Worm (Caenorhabditis elegans) whole organism, L3 larva: ENCODE data around the gene rbm-42.

Experiments used
- ama-1 ChIP-seq: fragments of 150-350 bp; optimal IDR thresholded peaks from 2 replicates; lab custom pipeline; 2018
- egl-27 ChIP-seq: sonication (generic microtip); optimal IDR thresholded peaks from 4 replicates; lab custom pipeline; 2017; ENCODE audit warnings: missing biosample characterization, missing genetic modification reagents, missing genetic modification characterization
- egl-5 ChIP-seq: fragments of 150-350 bp; optimal IDR thresholded peaks from 2 replicates; lab custom pipeline; 2017; ENCODE audit warnings: missing biosample characterization, missing genetic modification reagents, missing genetic modification characterization, inconsistent platforms
- elt-1 ChIP-seq: fragments of 150-350 bp; optimal IDR thresholded peaks from 2 replicates; lab custom pipeline; 2014; ENCODE audit warnings: missing biosample characterization, missing genetic modification characterization
- elt-2 ChIP-seq: sonication (generic microtip); optimal IDR thresholded peaks from 2 replicates; lab custom pipeline; 2016; ENCODE audit warnings: missing genetic modification reagents, mild to moderate bottlenecking, missing genetic modification characterization, missing compliant biosample characterization
- elt-3 ChIP-seq, 3 experiments: fragments of 150-350 bp in 1 of 3; sonication (generic microtip) in 2 of 3; optimal IDR thresholded peaks; 2 replicates in 2 of 3; 4 replicates in 1 of 3; lab custom pipeline; 2014 to 2017; ENCODE audit warnings: missing biosample characterization in 3 of 3, missing genetic modification characterization in 3 of 3
- fkh-10 ChIP-seq: sonication (generic microtip); optimal IDR thresholded peaks from 2 replicates; lab custom pipeline; 2017; ENCODE audit warnings: missing biosample characterization, missing genetic modification reagents, missing genetic modification characterization
- fos-1 ChIP-seq: fragments of 150-350 bp; optimal IDR thresholded peaks from 2 replicates; lab custom pipeline; 2014; ENCODE audit warnings: missing biosample characterization, missing genetic modification characterization
- lin-15B ChIP-seq: fragments of 150-350 bp; optimal IDR thresholded peaks from 2 replicates; lab custom pipeline; 2014; ENCODE audit warnings: missing biosample characterization, missing genetic modification characterization
- nhr-25 ChIP-seq: sonication (generic microtip); optimal IDR thresholded peaks from 2 replicates; lab custom pipeline; 2017; ENCODE audit warnings: missing biosample characterization, missing genetic modification characterization
- skn-1 ChIP-seq: fragments of 150-350 bp; optimal IDR thresholded peaks from 2 replicates; lab custom pipeline; 2014; ENCODE audit warnings: missing biosample characterization, missing genetic modification characterization

- TF ChIP-seq skn-1 (tag; lab: Kevin White, UChicago) = no peak
- TF ChIP-seq elt-2 (tag; lab: Kevin White, UChicago) = peak; percentile 5
- TF ChIP-seq elt-1 = no peak
- no peak for TF ChIP-seq egl-27 (tag; lab: Kevin White, UChicago)
- no peak for TF ChIP-seq ama-1 (lab: Kevin White, UChicago)
- no peak for TF ChIP-seq fkh-10 (GFP tag; lab: Kevin White, UChicago)
- TF ChIP-seq egl-5 (tag; lab: Kevin White, UChicago) = no peak
- TF ChIP-seq elt-3 (tag; optimal IDR thresholded peaks at IDR 0.05; lab: Kevin White, UChicago) = no peak
- TF ChIP-seq nhr-25 (tag; lab: Kevin White, UChicago) = peak; percentile 18
- peak; percentile 79 for TF ChIP-seq lin-15B (tag; lab: Kevin White, UChicago)
- TF ChIP-seq fos-1 (tag; lab: Kevin White, UChicago) = no peak
Measured at ce11 chrIII:5102616-5103015, 50.4 kb downstream of the rbm-42 start, which contains the start of gene F54D8.6.
